Worm (Caenorhabditis elegans) whole organism, L4/young adult: ENCODE measurements around the gene F22E12.3.

Source experiments
- W03F9.2 ChIP-seq: fragments of 150-350 bp; optimal IDR thresholded peaks from 2 replicates; lab custom pipeline; 2014; ENCODE audit warnings: missing biosample characterization, missing genetic modification characterization
- dao-5 ChIP-seq: sonication (generic microtip); optimal IDR thresholded peaks from 2 replicates; lab custom pipeline; 2016; ENCODE audit warnings: missing genotype, missing genetic modification characterization, moderate library complexity, missing compliant biosample characterization
- him-1 ChIP-seq: sonication (generic microtip); optimal IDR thresholded peaks from 2 replicates; lab custom pipeline; 2016; ENCODE audit warnings: missing genotype, missing genetic modification reagents, missing genetic modification characterization, missing compliant biosample characterization

Gene F22E12.3

DNA sequence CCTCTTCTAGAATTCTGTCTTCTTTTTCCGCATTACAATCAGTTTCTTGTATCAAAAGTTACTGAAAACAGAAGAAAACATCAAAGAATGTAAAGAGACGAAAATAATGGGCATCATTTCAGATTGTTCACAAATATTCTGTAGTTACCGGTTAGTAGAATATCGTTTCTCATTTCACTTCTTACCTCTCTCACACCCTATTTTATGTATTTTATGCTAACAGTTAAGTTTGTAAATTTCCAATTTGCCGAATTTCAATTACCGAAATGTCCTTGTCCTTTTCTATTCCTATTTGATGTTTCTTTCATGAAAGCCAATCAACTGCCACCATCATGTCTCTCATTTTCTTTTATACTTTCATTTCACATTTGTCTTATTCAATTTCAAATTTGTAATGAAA, 39.7 kb downstream of the F22E12.3 start:
- TF ChIP-seq him-1 (tag; lab: Kevin White, UChicago) (no peak), dao-5 (tag; lab: Kevin White, UChicago) (no peak), W03F9.2 (no peak)

DNA sequence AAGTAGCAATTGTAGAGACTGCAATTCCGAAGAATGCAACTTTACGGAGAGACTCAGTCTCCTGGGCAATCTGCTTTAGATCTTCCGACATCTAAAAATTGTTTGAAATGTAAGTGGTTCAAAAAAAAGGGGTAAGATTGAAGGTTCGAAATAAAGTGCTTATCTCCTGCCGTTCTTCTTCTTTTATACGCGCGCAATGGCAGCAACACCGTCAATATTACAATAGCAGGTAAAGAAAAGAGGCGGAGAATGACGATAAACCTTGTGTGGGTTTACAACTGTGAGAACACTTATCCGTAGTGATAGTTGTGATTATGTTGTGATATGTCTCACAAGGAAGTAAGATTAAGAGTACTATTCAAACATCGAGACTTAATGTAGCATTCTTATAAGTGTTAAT, 41.4 kb downstream of the F22E12.3 start, which contains the start of gene col-13:
Gene col-13 (minus strand): TSS at position 101 of the 400 bp plus-strand sequence.
- no peak for TF ChIP-seq dao-5 (tag; lab: Kevin White, UChicago)
- no peak for TF ChIP-seq him-1 (tag; lab: Kevin White, UChicago)
- TF ChIP-seq W03F9.2 = no peak

- TF ChIP-seq dao-5 (tag; lab: Kevin White, UChicago) (no peak), him-1 (tag; lab: Kevin White, UChicago) (no peak), W03F9.2 (no peak)
These were observed 44.2 kb downstream of the F22E12.3 start, which contains the start of gene F15H10.5 for ce11 chrV:10418961-10419360. Gene F15H10.5 (minus strand): TSS chrV:10419061.

ce11 chrV:10416925-10417324, 46.3 kb downstream of the F22E12.3 start, which contains the start of gene F15H10.10:
Gene F15H10.10 (minus strand): TSS chrV:10417025.
- TF ChIP-seq him-1 (tag; lab: Kevin White, UChicago) = no peak
- no peak for TF ChIP-seq W03F9.2
- TF ChIP-seq dao-5 (tag; lab: Kevin White, UChicago) = no peak

DNA sequence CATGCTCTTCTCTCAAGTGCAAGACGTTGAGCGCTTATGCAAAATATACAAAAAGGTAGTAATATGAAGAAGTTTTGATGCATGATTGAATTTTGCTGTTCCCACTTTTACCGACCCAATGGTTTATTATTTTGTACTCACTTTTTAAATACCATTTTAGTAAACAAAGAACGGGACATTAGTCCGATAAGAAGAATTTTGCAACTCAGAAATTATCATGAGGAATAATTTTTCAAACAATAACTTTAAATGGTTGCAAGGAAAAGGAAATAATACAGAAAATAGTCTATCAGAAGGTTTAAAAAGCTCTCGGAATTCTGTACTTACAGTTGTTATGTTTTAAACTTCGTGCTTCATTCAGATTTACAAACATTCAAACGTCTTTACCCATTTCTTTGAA, 48.6 kb downstream of the F22E12.3 start, which contains the start of gene F15H10.9:
Gene F15H10.9 (minus strand): TSS at position 101 of the 400 bp plus-strand sequence.
- no peak for TF ChIP-seq W03F9.2
- TF ChIP-seq him-1 (tag; lab: Kevin White, UChicago) = no peak
- no peak for TF ChIP-seq dao-5 (tag; lab: Kevin White, UChicago)

ce11 chrV:10410030-10410713, 53.0 kb downstream of the F22E12.3 start, which contains the start of gene F15H10.12:
Gene F15H10.12 (minus strand): TSS chrV:10410080.
- TF ChIP-seq W03F9.2 (no peak), dao-5 (tag; lab: Kevin White, UChicago) (no peak), him-1 (tag; lab: Kevin White, UChicago) (no peak)
